Fruit fly (Drosophila melanogaster) whole organism, wandering third instar larva: ENCODE measurements around the gene CG42870.
A peak's percentile ranks its signal among the peaks of the same experiment; 100 is the strongest.

ENCODE experiments used
- CG32264 ChIP-seq: fragments of 200-800 bp; sonication (Bioruptor generic); optimal IDR thresholded peaks from 2 replicates; lab custom pipeline; 2016; ENCODE audit warnings: missing biosample characterization, missing genetic modification characterization
- CrebA ChIP-seq: fragments of 200-800 bp; sonication (Bioruptor generic); optimal IDR thresholded peaks from 2 replicates; lab custom pipeline; 2016; ENCODE audit warnings: missing biosample characterization, mild to moderate bottlenecking, missing genetic modification characterization, borderline replicate concordance
- Dfd ChIP-seq: fragments of >200 bp; optimal IDR thresholded peaks from 2 replicates; lab custom pipeline; 2017; ENCODE audit warnings: missing biosample characterization, missing genetic modification characterization
- N ChIP-seq: fragments of >200 bp; optimal IDR thresholded peaks from 2 replicates; lab custom pipeline; 2018; ENCODE audit warnings: missing biosample characterization, missing external identifiers, missing genetic modification characterization
- OdsH ChIP-seq: fragments of 200-800 bp; sonication (Bioruptor generic); optimal IDR thresholded peaks from 2 replicates; lab custom pipeline; 2016; ENCODE audit warnings: missing biosample characterization, mild to moderate bottlenecking, missing genetic modification characterization
- ey ChIP-seq: fragments of 200-800 bp; sonication (Bioruptor generic); optimal IDR thresholded peaks from 2 replicates; lab custom pipeline; 2016; ENCODE audit warnings: missing biosample characterization, missing genetic modification characterization
- h ChIP-seq: fragments of 200-800 bp; sonication (Bioruptor generic); optimal IDR thresholded peaks from 3 replicates; lab custom pipeline; 2016; ENCODE audit warnings: missing biosample characterization, mild to moderate bottlenecking, missing genetic modification characterization
- jim ChIP-seq: fragments of 175-275, 200-325 bp; sonication (Bioruptor generic); optimal IDR thresholded peaks from 2 replicates; lab custom pipeline; 2016; ENCODE audit warnings: missing biosample characterization, mild to moderate bottlenecking, missing genetic modification characterization
- lola ChIP-seq: fragments of >200 bp; optimal IDR thresholded peaks from 2 replicates; lab custom pipeline; 2017; ENCODE audit warnings: missing biosample characterization, missing genetic modification characterization
- pan ChIP-seq: fragments of >200 bp; optimal IDR thresholded peaks from 2 replicates; lab custom pipeline; 2017
- psq ChIP-seq: fragments of 200-800 bp; sonication (Bioruptor generic); optimal IDR thresholded peaks from 3 replicates; lab custom pipeline; 2017; ENCODE audit warnings: missing biosample characterization, mild to moderate bottlenecking, missing genetic modification characterization, moderate library complexity
- usp ChIP-seq: fragments of >200 bp; optimal IDR thresholded peaks from 2 replicates; lab custom pipeline; 2017; ENCODE audit warnings: missing biosample characterization, missing genetic modification characterization

dm6 chr3R:21687902-21688301, 49.3 kb downstream of the CG42870 start:
- no peak for TF ChIP-seq N
- TF ChIP-seq OdsH (GFP tag; lab: Kevin White, UChicago) = peak; percentile 30
- TF ChIP-seq lola (GFP tag; lab: Kevin White, UChicago) = no peak
- peak; percentile 4 for TF ChIP-seq psq (GFP tag; lab: Kevin White, UChicago)
- no peak for TF ChIP-seq Dfd (GFP tag; lab: Kevin White, UChicago)
- TF ChIP-seq jim (GFP tag; lab: Kevin White, UChicago) = no peak
- no peak for TF ChIP-seq CrebA (GFP tag; lab: Kevin White, UChicago)
- peak; percentile 36 for TF ChIP-seq ey
- TF ChIP-seq CG32264 (GFP tag; lab: Kevin White, UChicago) = no peak
- TF ChIP-seq h (GFP tag; lab: Kevin White, UChicago) = peak; percentile 57
- no peak for TF ChIP-seq usp (GFP tag; lab: Kevin White, UChicago)
- no peak for TF ChIP-seq pan (lab: Kevin White, UChicago)
